Worm (Caenorhabditis elegans): ENCODE measurements around the gene C37C3.11.

- TF ChIP-seq nhr-77 (tag; optimal IDR thresholded peaks at IDR 0.05) (no peak), dve-1 (tag; optimal IDR thresholded peaks at IDR 0.05; ENCODE audit: insufficient read depth) (no peak), lin-39 (tag; optimal IDR thresholded peaks at IDR 0.05) (no peak), lin-29 (GFP tag; IDR thresholded peaks at IDR 0.05) (no peak), mxl-2 (GFP tag; conservative IDR thresholded peaks at IDR 0.05) (no peak), dmd-6 (GFP tag; IDR thresholded peaks at IDR 0.05) (no peak), fos-1 (tag; optimal IDR thresholded peaks at IDR 0.05) (no peak), skn-1 (tag; optimal IDR thresholded peaks at IDR 0.05) (no peak), snpc-4 (tag; optimal IDR thresholded peaks at IDR 0.05) (no peak), F44E2.7 (GFP tag; IDR thresholded peaks at IDR 0.05) (no peak)
Observed at ce11 chrV:7876881-7877475, 12.4 kb upstream of the C37C3.11 start, which contains the start of gene F40A3.3.

Measured in whole organism, L4 larva.